Worm (Caenorhabditis elegans): Measurements from ENCODE around the gene nhr-190.

ce11 chrV:679663-680062 lies 36.9 kb upstream of the nhr-190 start, which contains the start of gene srx-22:
- no peak for TF ChIP-seq nhr-11 (tag; optimal IDR thresholded peaks at IDR 0.05)
- no peak for TF ChIP-seq lin-39 (tag; optimal IDR thresholded peaks at IDR 0.05)
- no peak for TF ChIP-seq nhr-10 (tag; optimal IDR thresholded peaks at IDR 0.05)
- no peak for TF ChIP-seq elt-1 (tag; optimal IDR thresholded peaks at IDR 0.05)
- TF ChIP-seq nhr-12 (tag; optimal IDR thresholded peaks at IDR 0.05): no peak
- no peak for TF ChIP-seq ztf-11 (tag; optimal IDR thresholded peaks at IDR 0.05)
- TF ChIP-seq egl-27 (tag; optimal IDR thresholded peaks at IDR 0.05): no peak
- TF ChIP-seq R02D3.7 (tag; optimal IDR thresholded peaks at IDR 0.05): no peak
- TF ChIP-seq crh-2 (tag; optimal IDR thresholded peaks at IDR 0.05): no peak
- no peak for TF ChIP-seq mdl-1 (tag; optimal IDR thresholded peaks at IDR 0.05)
- no peak for TF ChIP-seq snpc-4 (tag; optimal IDR thresholded peaks at IDR 0.05)
